Fruit fly (Drosophila melanogaster): ENCODE results near the gene Saysd1.
A peak's percentile ranks its signal among the peaks of the same experiment; 100 is the strongest.

Saysd1 gene

DNA sequence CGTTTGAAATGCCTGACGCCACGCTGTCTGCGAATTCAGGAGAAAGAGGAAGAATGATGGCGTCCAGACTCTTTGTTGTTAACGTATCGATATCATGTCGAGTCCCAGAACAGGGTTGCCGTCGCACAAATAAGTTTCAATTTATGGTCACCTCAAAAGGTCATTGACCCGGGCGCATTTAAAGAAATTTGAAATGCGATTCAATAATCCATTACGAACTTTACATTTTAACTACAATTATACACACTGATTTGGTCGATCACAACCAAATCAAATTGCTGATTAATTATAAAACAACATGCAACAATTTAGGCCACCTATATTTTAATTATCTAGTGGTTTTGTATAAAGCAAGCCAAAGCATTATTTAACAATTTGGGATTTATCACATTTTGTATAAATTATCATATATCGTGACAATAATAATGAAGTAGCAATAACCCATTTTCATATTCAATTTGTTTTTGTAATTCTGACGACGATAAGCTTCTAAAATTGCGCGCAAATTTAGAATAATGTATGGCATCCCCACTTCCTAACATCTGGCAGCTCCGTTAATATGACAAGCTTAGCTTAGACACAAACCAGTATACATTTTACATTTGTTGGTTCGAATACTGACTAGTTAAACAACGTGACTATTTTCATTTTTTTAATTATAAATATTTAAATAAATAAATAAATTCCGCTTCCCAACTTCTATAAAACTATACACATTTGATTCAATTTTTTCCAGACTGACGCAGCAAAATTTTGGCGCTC is 30.2 kb upstream of the Saysd1 start, which contains the start of gene bam (continued):
- TF ChIP-seq Myb (GFP tag; optimal IDR thresholded peaks at IDR 0.05) (peak; percentile 51), gsb-n (tag; optimal IDR thresholded peaks at IDR 0.05) (peak; percentile 10), sd (tag; optimal IDR thresholded peaks at IDR 0.05) (peak; percentile 52), B-H2 (GFP tag; optimal IDR thresholded peaks at IDR 0.05) (peak; percentile 58), Aef1 (GFP tag; IDR thresholded peaks at IDR 0.05) (peak; percentile 14; the same call in 1 of the 3 replicates), mirr (GFP tag; optimal IDR thresholded peaks at IDR 0.05) (no peak), usp (GFP tag; optimal IDR thresholded peaks at IDR 0.05) (no peak), CG10366 (GFP tag; IDR thresholded peaks at IDR 0.05) (no peak), CG15601 (tag; optimal IDR thresholded peaks at IDR 0.05) (peak; percentile 22), Dref (GFP tag; IDR thresholded peaks at IDR 0.05) (0 out of 2 replicates have a peak, but pooled peaks have one; percentile 32), BEAF-32 (GFP tag; optimal IDR thresholded peaks at IDR 0.05) (peak; percentile 24), CG2202 (tag; optimal IDR thresholded peaks at IDR 0.05) (no peak), CG13424 (tag; optimal IDR thresholded peaks at IDR 0.05) (peak; percentile 7), CG8290 (GFP tag; optimal IDR thresholded peaks at IDR 0.05) (peak; percentile 43), CG8290 (tag; optimal IDR thresholded peaks at IDR 0.05) (no peak), Ssrp (tag; optimal IDR thresholded peaks at IDR 0.05) (peak; percentile 34), tio (GFP tag; optimal IDR thresholded peaks at IDR 0.05) (no peak), nmo (GFP tag; optimal IDR thresholded peaks at IDR 0.05) (peak; percentile 40), CG9932 (GFP tag; IDR thresholded peaks at IDR 0.05) (no peak), CoRest (tag; optimal IDR thresholded peaks at IDR 0.05) (peak; percentile 64), knrl (GFP tag; IDR thresholded peaks at IDR 0.05; ENCODE audit: partially characterized antibody) (peak; percentile 54; the same call in 2 of the 3 replicates), Lhr (GFP tag; optimal IDR thresholded peaks at IDR 0.05) (peak; percentile 84), CG1603 (tag; optimal IDR thresholded peaks at IDR 0.05) (peak; percentile 57), CG2199 (GFP tag; IDR thresholded peaks at IDR 0.05) (peak; percentile 59; the same call in 2 of the 3 replicates), Spps (tag; optimal IDR thresholded peaks at IDR 0.05) (no peak), HmgZ (tag; optimal IDR thresholded peaks at IDR 0.05) (peak; percentile 67), Scr (GFP tag; IDR thresholded peaks at IDR 0.05; ENCODE audit: partially characterized antibody) (no peak), trem (tag; optimal IDR thresholded peaks at IDR 0.05) (peak; percentile 71), Dek (tag; optimal IDR thresholded peaks at IDR 0.05) (peak; percentile 45), pita (GFP tag; optimal IDR thresholded peaks at IDR 0.05) (peak; percentile 86), CG17829 (tag; optimal IDR thresholded peaks at IDR 0.05) (peak; percentile 52), Dp (GFP tag; optimal IDR thresholded peaks at IDR 0.05) (peak; percentile 97), CG2116 (GFP tag; optimal IDR thresholded peaks at IDR 0.05) (peak; percentile 36), Lpt (GFP tag; optimal IDR thresholded peaks at IDR 0.05) (no peak), dpn (GFP tag; optimal IDR thresholded peaks at IDR 0.05) (peak in 1 of 2 experiments; percentile 24), CG12391 (tag; optimal IDR thresholded peaks at IDR 0.05) (peak; percentile 33), CG4328 (GFP tag; optimal IDR thresholded peaks at IDR 0.05) (no peak), CG42726 (GFP tag; IDR thresholded peaks at IDR 0.05; ENCODE audit: partially characterized antibody) (peak; percentile 56; the same call in 1 of the 2 replicates), scrt (GFP tag; optimal IDR thresholded peaks at IDR 0.05) (no peak), CG13894 (tag; optimal IDR thresholded peaks at IDR 0.05) (peak; percentile 27), gfzf (GFP tag; optimal IDR thresholded peaks at IDR 0.05) (peak; percentile 41), Ets97D (GFP tag; optimal IDR thresholded peaks at IDR 0.05) (peak; percentile 69), insv (GFP tag; optimal IDR thresholded peaks at IDR 0.05) (peak in 1 of 2 experiments; percentile 46), PHDP (tag; optimal IDR thresholded peaks at IDR 0.05) (peak; percentile 4), pzg (GFP tag; optimal IDR thresholded peaks at IDR 0.05) (peak; percentile 81), tap (tag; optimal IDR thresholded peaks at IDR 0.05) (peak; percentile 14), YL-1 (GFP tag; optimal IDR thresholded peaks at IDR 0.05) (peak; percentile 18), CG12659 (GFP tag; optimal IDR thresholded peaks at IDR 0.05) (peak; percentile 37)

Data from whole organism, embryonic.